Fruit fly (Drosophila melanogaster) whole organism, embryonic: ENCODE data around the gene CG15550.

Source experiments
- CG10267 ChIP-seq: fragments of 200-800 bp; sonication (Bioruptor generic); optimal IDR thresholded peaks from 2 replicates; lab custom pipeline; 2018; ENCODE audit warnings: missing biosample characterization, mild to moderate bottlenecking, missing genetic modification characterization, moderate library complexity
- CG10959 ChIP-seq: fragments of 200-800 bp; sonication (Bioruptor generic); IDR thresholded peaks from 2 replicates; pipeline ENCODE4 v1.3.6; 2022; ENCODE audit warnings: missing biosample characterization, missing genetic modification characterization
- CG15601 ChIP-seq: fragments of 200-800 bp; sonication (Bioruptor generic); optimal IDR thresholded peaks from 3 replicates; lab custom pipeline; 2019; ENCODE audit warnings: missing biosample characterization, mild to moderate bottlenecking, missing genetic modification characterization, moderate library complexity
- CG18011 ChIP-seq: fragments of 200-800 bp; sonication (Bioruptor generic); optimal IDR thresholded peaks from 2 replicates; lab custom pipeline; 2017; ENCODE audit warnings: missing biosample characterization, missing genetic modification characterization, mild to moderate bottlenecking, moderate library complexity, missing genotype
- CG31441 ChIP-seq: fragments of 200-800 bp; sonication (Bioruptor generic); IDR thresholded peaks from 2 replicates; pipeline ENCODE4 v1.3.6; 2022; ENCODE audit warnings: missing biosample characterization, missing genetic modification characterization
- CG32532 ChIP-seq: fragments of 200-800 bp; sonication (Bioruptor generic); IDR thresholded peaks from 2 replicates; pipeline ENCODE4 v1.3.6; 2022; ENCODE audit warnings: missing biosample characterization, missing genetic modification characterization
- CG34376 ChIP-seq: fragments of 200-800 bp; sonication (Bioruptor generic); optimal IDR thresholded peaks from 2 replicates; lab custom pipeline; 2018; ENCODE audit warnings: missing biosample characterization, mild to moderate bottlenecking, missing genetic modification characterization
- CG4328 ChIP-seq: fragments of 200-800 bp; sonication (Bioruptor generic); optimal IDR thresholded peaks from 3 replicates; lab custom pipeline; 2017; ENCODE audit warnings: missing biosample characterization, missing genetic modification reagents, missing genetic modification characterization
- CG5953 ChIP-seq: fragments of 200-800 bp; sonication (Bioruptor generic); IDR thresholded peaks from 2 replicates; pipeline ENCODE4 v1.3.6; 2022; ENCODE audit warnings: missing biosample characterization, missing genetic modification characterization
- CG6689 ChIP-seq: fragments of 200-800 bp; sonication (Bioruptor generic); IDR thresholded peaks from 2 replicates; pipeline ENCODE4 v1.3.6; 2022; ENCODE audit warnings: missing biosample characterization, missing genetic modification characterization
- CG6765 ChIP-seq: fragments of 200-800 bp; sonication (Bioruptor generic); optimal IDR thresholded peaks from 3 replicates; lab custom pipeline; 2017; ENCODE audit warnings: missing biosample characterization, mild to moderate bottlenecking, missing genetic modification characterization
- CG6813 ChIP-seq: fragments of 200-800 bp; sonication (Bioruptor generic); optimal IDR thresholded peaks from 2 replicates; lab custom pipeline; 2017; ENCODE audit warnings: missing biosample characterization, missing genetic modification characterization, mild to moderate bottlenecking, moderate library complexity, missing genetic modification reagents
- CG7963 ChIP-seq: fragments of 200-800 bp; sonication (Bioruptor generic); IDR thresholded peaks from 3 replicates; pipeline ENCODE4 v1.3.6; 2022; ENCODE audit warnings: missing biosample characterization, missing genetic modification characterization; ENCODE audit not compliant: partially characterized antibody
- CG9437 ChIP-seq: fragments of 200-800 bp; sonication (Bioruptor generic); optimal IDR thresholded peaks from 2 replicates; lab custom pipeline; 2018; ENCODE audit warnings: missing biosample characterization, mild to moderate bottlenecking, missing genetic modification characterization
- Camta ChIP-seq: fragments of 200-800 bp; sonication (Bioruptor generic); optimal IDR thresholded peaks from 2 replicates; lab custom pipeline; 2016; ENCODE audit warnings: missing biosample characterization, missing genetic modification characterization
- E2f1 ChIP-seq: fragments of 200-800 bp; sonication (Bioruptor generic); IDR thresholded peaks from 2 replicates; pipeline ENCODE4 v1.3.6; 2022; ENCODE audit warnings: missing biosample characterization, missing genetic modification characterization
- Ets97D ChIP-seq: fragments of 200-800 bp; sonication (Bioruptor generic); optimal IDR thresholded peaks from 3 replicates; lab custom pipeline; 2016; ENCODE audit warnings: missing biosample characterization, missing genetic modification characterization
- Gsc ChIP-seq: fragments of 200-800 bp; sonication (Bioruptor generic); IDR thresholded peaks from 2 replicates; pipeline ENCODE4 v1.3.6; 2022; ENCODE audit warnings: missing biosample characterization, missing genetic modification characterization
- Hand ChIP-seq: fragments of 200-800 bp; sonication (Bioruptor generic); optimal IDR thresholded peaks from 2 replicates; lab custom pipeline; 2017; ENCODE audit warnings: mild to moderate bottlenecking, missing biosample characterization, missing genetic modification reagents, missing genetic modification characterization
- Hmr ChIP-seq: fragments of 200-800 bp; sonication (Bioruptor generic); optimal IDR thresholded peaks from 3 replicates; lab custom pipeline; 2017; ENCODE audit warnings: mild to moderate bottlenecking, missing biosample characterization, missing genetic modification reagents, missing genetic modification characterization
- Jarid2 ChIP-seq: fragments of 200-800 bp; sonication (Bioruptor generic); optimal IDR thresholded peaks from 3 replicates; lab custom pipeline; 2017; ENCODE audit warnings: mild to moderate bottlenecking, missing biosample characterization, missing genetic modification reagents, missing genetic modification characterization
- NC2α ChIP-seq: fragments of 200-800 bp; sonication (Bioruptor generic); optimal IDR thresholded peaks from 2 replicates; lab custom pipeline; 2016; ENCODE audit warnings: missing biosample characterization, missing genetic modification characterization
- NfI ChIP-seq: fragments of 200-800 bp; sonication (Bioruptor generic); optimal IDR thresholded peaks from 3 replicates; lab custom pipeline; 2018; ENCODE audit warnings: missing biosample characterization, mild to moderate bottlenecking, missing genetic modification characterization, moderate library complexity
- Oli ChIP-seq: fragments of 200-800 bp; sonication (Bioruptor generic); optimal IDR thresholded peaks from 2 replicates; lab custom pipeline; 2018; ENCODE audit warnings: missing biosample characterization, mild to moderate bottlenecking, missing genetic modification characterization, moderate library complexity
- Spps ChIP-seq: fragments of 200-800 bp; sonication (Bioruptor generic); optimal IDR thresholded peaks from 2 replicates; lab custom pipeline; 2018; ENCODE audit warnings: missing biosample characterization, mild to moderate bottlenecking, missing genetic modification characterization
- Sry-β ChIP-seq: fragments of 200-800 bp; sonication (Bioruptor generic); optimal IDR thresholded peaks from 2 replicates; lab custom pipeline; 2018; ENCODE audit warnings: missing biosample characterization, mild to moderate bottlenecking, missing genetic modification characterization, moderate library complexity
- Sry-δ ChIP-seq: fragments of 200-800 bp; sonication (Bioruptor generic); optimal IDR thresholded peaks from 2 replicates; lab custom pipeline; 2016; ENCODE audit warnings: missing biosample characterization, missing genetic modification characterization
- Taf1 ChIP-seq: fragments of 200-800 bp; sonication (Bioruptor generic); IDR thresholded peaks from 2 replicates; pipeline ENCODE4 v1.3.6; 2022; ENCODE audit warnings: missing biosample characterization, missing genetic modification characterization
- Usf ChIP-seq: fragments of 200-800 bp; sonication (Bioruptor generic); optimal IDR thresholded peaks from 2 replicates; lab custom pipeline; 2017; ENCODE audit warnings: missing genotype, missing biosample characterization, missing genetic modification characterization
- al ChIP-seq: fragments of 200-800 bp; sonication (Bioruptor generic); IDR thresholded peaks from 2 replicates; pipeline ENCODE4 v1.3.6; 2022; ENCODE audit warnings: missing biosample characterization, missing genetic modification characterization
- aop ChIP-seq: fragments of 200-800 bp; sonication (Bioruptor generic); IDR thresholded peaks from 2 replicates; pipeline ENCODE4 v1.3.6; 2022; ENCODE audit warnings: missing biosample characterization, missing genetic modification characterization
- az2 ChIP-seq: fragments of 200-800 bp; sonication (Bioruptor generic); optimal IDR thresholded peaks from 3 replicates; lab custom pipeline; 2016; ENCODE audit warnings: missing biosample characterization, missing genetic modification characterization
- dmrt99B ChIP-seq: fragments of 200-800 bp; sonication (Bioruptor generic); optimal IDR thresholded peaks from 2 replicates; lab custom pipeline; 2018; ENCODE audit warnings: missing biosample characterization, mild to moderate bottlenecking, missing genetic modification characterization, moderate library complexity
- ems ChIP-seq: fragments of 200-800 bp; sonication (Bioruptor generic); optimal IDR thresholded peaks from 3 replicates; lab custom pipeline; 2016; ENCODE audit warnings: missing biosample characterization, missing genetic modification characterization
- fd3F ChIP-seq: fragments of 200-800 bp; sonication (Bioruptor generic); optimal IDR thresholded peaks from 2 replicates; lab custom pipeline; 2018; ENCODE audit warnings: missing biosample characterization, mild to moderate bottlenecking, missing genetic modification characterization, moderate library complexity
- gt ChIP-seq: fragments of 200-800 bp; sonication (Bioruptor generic); IDR thresholded peaks from 2 replicates; pipeline ENCODE4 v1.3.6; 2022; ENCODE audit warnings: missing biosample characterization, missing genetic modification characterization
- her ChIP-seq: fragments of 200-800 bp; sonication (Bioruptor generic); optimal IDR thresholded peaks from 2 replicates; lab custom pipeline; 2016; ENCODE audit warnings: missing biosample characterization, missing genetic modification characterization
- klu ChIP-seq: fragments of 200-800 bp; sonication (Bioruptor generic); IDR thresholded peaks from 2 replicates; pipeline ENCODE4 v1.3.6; 2022; ENCODE audit warnings: missing biosample characterization, missing genetic modification characterization
- knrl ChIP-seq: fragments of 200-800 bp; sonication (Bioruptor generic); IDR thresholded peaks from 3 replicates; pipeline ENCODE4 v1.3.6; 2022; ENCODE audit warnings: missing biosample characterization, missing genetic modification characterization; ENCODE audit not compliant: partially characterized antibody
- lov ChIP-seq, 2 experiments: fragments of 200-800 bp in 1 of 2; fragments of >200 bp in 1 of 2; sonication (Bioruptor generic) in 1 of 2; IDR thresholded peaks in 1 of 2; optimal IDR thresholded peaks in 1 of 2; 2 replicates in 1 of 2; 3 replicates in 1 of 2; pipeline versions ENCODE4 v1.3.6 to Lab custom; 2017 to 2022; ENCODE audit warnings: missing biosample characterization in 1 of 2, missing genetic modification characterization in 1 of 2
- pita ChIP-seq: fragments of 200-800 bp; sonication (Bioruptor generic); optimal IDR thresholded peaks from 2 replicates; lab custom pipeline; 2017; ENCODE audit warnings: missing biosample characterization, mild to moderate bottlenecking, missing genetic modification characterization
- sens ChIP-seq: fragments of 200-800 bp; sonication (Bioruptor generic); peaks from one replicate; lab custom pipeline; 2016; ENCODE audit warnings: missing biosample characterization, missing genetic modification characterization
- sob ChIP-seq: fragments of 200-800 bp; sonication (Bioruptor generic); IDR thresholded peaks from 2 replicates; pipeline ENCODE4 v1.3.6; 2022; ENCODE audit warnings: missing biosample characterization, missing genetic modification characterization
- stc ChIP-seq: fragments of 200-800 bp; sonication (Bioruptor generic); IDR thresholded peaks from 2 replicates; pipeline ENCODE4 v1.3.6; 2022; ENCODE audit warnings: missing biosample characterization, missing genetic modification characterization
- sug ChIP-seq: fragments of 200-800 bp; optimal IDR thresholded peaks from 2 replicates; lab custom pipeline; 2019; ENCODE audit warnings: missing biosample characterization, mild to moderate bottlenecking, missing genetic modification characterization, moderate library complexity
- toy ChIP-seq: fragments of 200-800 bp; sonication (Bioruptor generic); IDR thresholded peaks from 2 replicates; pipeline ENCODE4 v1.3.6; 2022; ENCODE audit warnings: missing biosample characterization, missing genetic modification characterization
- trh ChIP-seq: fragments of 200-800 bp; sonication (Bioruptor generic); optimal IDR thresholded peaks from 2 replicates; lab custom pipeline; 2016; ENCODE audit warnings: missing biosample characterization, missing genetic modification characterization
- vvl ChIP-seq: fragments of 200-800 bp; sonication (Bioruptor generic); IDR thresholded peaks from 2 replicates; pipeline ENCODE4 v1.3.6; 2022; ENCODE audit warnings: missing biosample characterization, missing genetic modification characterization
- wdn ChIP-seq: fragments of 200-800 bp; sonication (Bioruptor generic); IDR thresholded peaks from 2 replicates; pipeline ENCODE4 v1.3.6; 2022; ENCODE audit warnings: missing biosample characterization, missing genetic modification characterization

Gene CG15550

DNA sequence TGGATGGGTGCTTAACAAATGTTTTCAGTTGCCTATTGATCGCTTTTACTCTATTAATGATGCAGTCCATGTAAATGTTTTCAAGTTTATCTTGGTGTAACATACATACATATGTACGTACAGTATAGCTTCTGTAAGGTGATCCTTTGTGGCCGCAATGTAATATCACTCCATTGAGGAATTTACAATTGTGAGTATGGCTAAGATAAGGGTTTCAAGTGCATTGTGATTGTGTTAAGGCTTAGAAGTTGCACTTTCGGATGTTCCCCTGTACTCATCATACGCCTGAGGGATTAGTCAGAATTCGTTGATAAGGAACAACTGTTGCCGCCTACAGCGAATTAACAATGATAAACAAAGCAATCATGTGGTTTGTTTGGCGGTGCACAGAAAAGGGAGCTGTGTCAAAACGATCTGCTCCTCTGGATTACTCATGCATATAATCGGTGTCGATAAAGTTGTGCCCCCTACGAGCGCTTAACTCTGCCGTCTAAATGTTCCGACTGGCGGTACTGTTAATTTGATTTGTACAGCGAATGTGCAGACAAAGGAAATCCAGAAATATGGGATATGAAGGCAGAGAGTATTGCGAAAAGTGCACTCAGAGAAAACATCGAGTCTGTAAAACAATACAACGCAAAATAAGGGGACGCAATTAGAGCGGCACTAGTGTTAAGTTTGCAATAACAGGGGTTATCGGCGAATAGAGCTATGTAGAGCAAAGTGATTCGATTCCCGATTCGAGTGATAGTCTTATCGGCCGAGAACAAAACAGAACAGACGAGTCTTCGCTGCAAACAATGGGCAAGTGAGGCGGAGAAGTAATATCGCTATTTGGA, 49.0 kb downstream of the CG15550 start (continued):
- TF ChIP-seq her (GFP tag; lab: Kevin White, UChicago) (peak; percentile 65), Taf1 (GFP tag; lab: Robert Waterston, UW) (peak; percentile 31; the same call in 1 of the 2 replicates), CG4328 (no peak), sens (GFP tag; lab: Kevin White, UChicago) (peak; percentile 93), CG6813 (GFP tag; lab: Kevin White, UChicago) (peak; percentile 64), klu (GFP tag; lab: Robert Waterston, UW) (no peak), Usf (GFP tag; lab: Kevin White, UChicago) (peak; percentile 28), NfI (GFP tag; lab: Kevin White, UChicago) (peak; percentile 69), CG6689 (GFP tag; lab: Robert Waterston, UW) (peak; percentile 66), toy (no peak), vvl (GFP tag; lab: Robert Waterston, UW) (peak; percentile 78), CG7963 (GFP tag; lab: Robert Waterston, UW) (no peak), sob (GFP tag; lab: Robert Waterston, UW) (peak; percentile 70), Sry-δ (GFP tag; lab: Kevin White, UChicago) (peak; percentile 23), CG34376 (GFP tag; lab: Kevin White, UChicago) (no peak), CG9437 (GFP tag; lab: Kevin White, UChicago) (peak; percentile 16), al (0 out of 2 replicates have a peak, but pooled peaks have one; percentile 6), dmrt99B (peak; percentile 73), CG15601 (tag; lab: Kevin White, UChicago) (peak; percentile 39), sug (tag; lab: Kevin White, UChicago) (no peak), gt (GFP tag; lab: Robert Waterston, UW) (no peak; the same call in 1 of the 2 replicates), Gsc (GFP tag; lab: Robert Waterston, UW) (peak; percentile 42), Sry-β (GFP tag; lab: Kevin White, UChicago) (no peak), fd3F (GFP tag; lab: Kevin White, UChicago) (peak; percentile 49), Camta (GFP tag; lab: Kevin White, UChicago) (peak; percentile 49), CG31441 (no peak; the same call in 1 of the 2 replicates), wdn (GFP tag; lab: Robert Waterston, UW) (peak; percentile 58), knrl (GFP tag; lab: Robert Waterston, UW) (no peak), pita (GFP tag; lab: Kevin White, UChicago) (no peak), CG18011 (GFP tag; lab: Kevin White, UChicago) (no peak), CG5953 (GFP tag; lab: Robert Waterston, UW) (peak; percentile 66), NC2α (GFP tag; lab: Kevin White, UChicago) (no peak), CG32532 (GFP tag; lab: Robert Waterston, UW) (peak; percentile 79), stc (GFP tag; lab: Robert Waterston, UW) (peak; percentile 40; the same call in 1 of the 2 replicates), Ets97D (GFP tag; lab: Kevin White, UChicago) (peak; percentile 16), lov (optimal IDR thresholded peaks at IDR 0.05; lab: Kevin White, UChicago) (no peak), lov (GFP tag; IDR thresholded peaks at IDR 0.05; lab: Robert Waterston, UW) (peak; percentile 71; the same call in 1 of the 3 replicates), CG10267 (tag; lab: Kevin White, UChicago) (peak; percentile 23), aop (GFP tag; lab: Robert Waterston, UW) (no peak), Hmr (GFP tag; lab: Kevin White, UChicago) (peak; percentile 35), trh (GFP tag; lab: Kevin White, UChicago) (no peak), Hand (no peak), Jarid2 (GFP tag; lab: Kevin White, UChicago) (peak; percentile 27), Oli (tag; lab: Kevin White, UChicago) (peak; percentile 60), ems (GFP tag; lab: Kevin White, UChicago) (peak; percentile 66), E2f1 (GFP tag; lab: Robert Waterston, UW) (peak; percentile 59), az2 (GFP tag; lab: Kevin White, UChicago) (peak; percentile 64), Spps (tag; lab: Kevin White, UChicago) (no peak), CG10959 (GFP tag; lab: Robert Waterston, UW) (no peak), CG6765 (GFP tag; lab: Kevin White, UChicago) (no peak)
